Worm (Caenorhabditis elegans): ENCODE results near the gene henn-1.

Gene henn-1

ce11 chrIII:8262599-8262998, 30.1 kb downstream of the henn-1 start:
- TF ChIP-seq pqm-1 (tag; optimal IDR thresholded peaks at IDR 0.05) (no peak), sea-2 (GFP tag; optimal IDR thresholded peaks at IDR 0.05) (no peak), ceh-28 (tag; optimal IDR thresholded peaks at IDR 0.05) (no peak), nhr-25 (tag; optimal IDR thresholded peaks at IDR 0.05) (no peak), lin-15B (tag; optimal IDR thresholded peaks at IDR 0.05) (no peak), snpc-4 (tag; optimal IDR thresholded peaks at IDR 0.05) (no peak), ZK546.5 (tag; optimal IDR thresholded peaks at IDR 0.05) (no peak), zag-1 (tag; optimal IDR thresholded peaks at IDR 0.05) (no peak), elt-1 (tag; optimal IDR thresholded peaks at IDR 0.05) (no peak), skn-1 (tag; optimal IDR thresholded peaks at IDR 0.05) (no peak), nhr-43 (tag; optimal IDR thresholded peaks at IDR 0.05; ENCODE audit: poor library complexity, severe bottlenecking) (no peak), nhr-11 (tag; optimal IDR thresholded peaks at IDR 0.05) (no peak), nfya-1 (tag; optimal IDR thresholded peaks at IDR 0.05; ENCODE audit: insufficient read depth) (no peak), daf-12 (tag; optimal IDR thresholded peaks at IDR 0.05) (no peak), lsy-12 (tag; optimal IDR thresholded peaks at IDR 0.05) (no peak), unc-39 (tag; optimal IDR thresholded peaks at IDR 0.05) (no peak), jun-1 (tag; optimal IDR thresholded peaks at IDR 0.05) (no peak), aly-2 (tag; optimal IDR thresholded peaks at IDR 0.05) (no peak), nhr-76 (tag; optimal IDR thresholded peaks at IDR 0.05) (no peak), ceh-82 (tag; optimal IDR thresholded peaks at IDR 0.05) (no peak)

- TF ChIP-seq fkh-10 (GFP tag; optimal IDR thresholded peaks at IDR 0.05) (no peak), nhr-76 (tag; optimal IDR thresholded peaks at IDR 0.05) (no peak), nhr-25 (tag; optimal IDR thresholded peaks at IDR 0.05) (peak; percentile 78), nhr-11 (tag; optimal IDR thresholded peaks at IDR 0.05) (no peak), elt-3 (tag; optimal IDR thresholded peaks at IDR 0.05) (peak in 1 of 3 experiments; percentile 90)
These were observed 30.9 kb downstream of the henn-1 start, which contains the start of gene col-91 for ce11 chrIII:8263377-8263776. TSS of gene col-91 (minus strand) at chrIII:8263664.

- TF ChIP-seq zag-1 (tag; optimal IDR thresholded peaks at IDR 0.05) (no peak), tbx-2 (tag; optimal IDR thresholded peaks at IDR 0.05) (no peak), mml-1 (tag; optimal IDR thresholded peaks at IDR 0.05) (no peak), daf-12 (tag; optimal IDR thresholded peaks at IDR 0.05) (no peak), ceh-16 (tag; optimal IDR thresholded peaks at IDR 0.05) (no peak), aly-2 (tag; optimal IDR thresholded peaks at IDR 0.05) (no peak), lin-15B (tag; optimal IDR thresholded peaks at IDR 0.05) (peak; percentile 51), nfya-1 (tag; optimal IDR thresholded peaks at IDR 0.05; ENCODE audit: insufficient read depth) (peak; percentile 3), ceh-82 (tag; optimal IDR thresholded peaks at IDR 0.05) (no peak), egl-27 (tag; optimal IDR thresholded peaks at IDR 0.05) (no peak), nhr-43 (tag; optimal IDR thresholded peaks at IDR 0.05; ENCODE audit: poor library complexity, severe bottlenecking) (no peak), nhr-67 (tag; optimal IDR thresholded peaks at IDR 0.05) (no peak), pha-4 (tag; optimal IDR thresholded peaks at IDR 0.05) (no peak), sea-2 (GFP tag; optimal IDR thresholded peaks at IDR 0.05) (no peak)
These were observed 33.3 kb downstream of the henn-1 start, which contains the start of gene mrps-9 for ce11 chrIII:8265753-8266152. TSS of gene mrps-9 (plus strand) at chrIII:8266062.

ce11 chrIII:8268296-8268695, 35.8 kb downstream of the henn-1 start, which contains the start of the genes F09G8.7 and crn-7:
TSS of gene F09G8.7 (minus strand) at chrIII:8268355.
TSS of gene crn-7 (plus strand) at chrIII:8268531.
- TF ChIP-seq nhr-23 (tag; optimal IDR thresholded peaks at IDR 0.05): peak; percentile 42
- no peak for TF ChIP-seq nhr-67 (tag; optimal IDR thresholded peaks at IDR 0.05)
- TF ChIP-seq sea-2 (GFP tag; optimal IDR thresholded peaks at IDR 0.05): no peak
- TF ChIP-seq nhr-25 (tag; optimal IDR thresholded peaks at IDR 0.05): peak; percentile 9
- TF ChIP-seq ceh-9 (tag; optimal IDR thresholded peaks at IDR 0.05): no peak
- no peak for TF ChIP-seq ceh-16 (tag; optimal IDR thresholded peaks at IDR 0.05)
- TF ChIP-seq zag-1 (tag; optimal IDR thresholded peaks at IDR 0.05): no peak
- no peak for TF ChIP-seq nhr-12 (tag; optimal IDR thresholded peaks at IDR 0.05)
- no peak for TF ChIP-seq elt-3 (tag; optimal IDR thresholded peaks at IDR 0.05)
- TF ChIP-seq nhr-76 (tag; optimal IDR thresholded peaks at IDR 0.05): no peak
- TF ChIP-seq nhr-28 (tag; optimal IDR thresholded peaks at IDR 0.05): no peak
- TF ChIP-seq lin-39 (tag; optimal IDR thresholded peaks at IDR 0.05): no peak
- no peak for TF ChIP-seq mml-1 (tag; optimal IDR thresholded peaks at IDR 0.05)
- no peak for TF ChIP-seq fos-1 (tag; optimal IDR thresholded peaks at IDR 0.05)
- no peak for TF ChIP-seq ceh-82 (tag; optimal IDR thresholded peaks at IDR 0.05)
- peak; percentile 61 for TF ChIP-seq pha-4 (tag; optimal IDR thresholded peaks at IDR 0.05)
- TF ChIP-seq elt-1 (tag; optimal IDR thresholded peaks at IDR 0.05): no peak
- no peak for TF ChIP-seq ama-1 (optimal IDR thresholded peaks at IDR 0.05)
- no peak for TF ChIP-seq ztf-4 (tag; optimal IDR thresholded peaks at IDR 0.05)
- TF ChIP-seq fkh-2 (tag; optimal IDR thresholded peaks at IDR 0.05): no peak
- peak; percentile 71 for TF ChIP-seq lin-15B (tag; optimal IDR thresholded peaks at IDR 0.05)
- no peak for TF ChIP-seq elt-2 (tag; optimal IDR thresholded peaks at IDR 0.05)
- TF ChIP-seq snpc-4 (tag; optimal IDR thresholded peaks at IDR 0.05): peak; percentile 26
- TF ChIP-seq skn-1 (tag; optimal IDR thresholded peaks at IDR 0.05): no peak
- TF ChIP-seq daf-12 (tag; optimal IDR thresholded peaks at IDR 0.05): no peak
- no peak for TF ChIP-seq lsy-12 (tag; optimal IDR thresholded peaks at IDR 0.05)
- no peak for TF ChIP-seq nhr-11 (tag; optimal IDR thresholded peaks at IDR 0.05)
- TF ChIP-seq egl-27 (tag; optimal IDR thresholded peaks at IDR 0.05): no peak
- TF ChIP-seq ceh-28 (tag; optimal IDR thresholded peaks at IDR 0.05): no peak
- no peak for TF ChIP-seq R02D3.7 (tag; optimal IDR thresholded peaks at IDR 0.05)
- TF ChIP-seq ZK546.5 (tag; optimal IDR thresholded peaks at IDR 0.05): no peak
- no peak for TF ChIP-seq eor-1 (tag; optimal IDR thresholded peaks at IDR 0.05)
- TF ChIP-seq nfya-1 (tag; optimal IDR thresholded peaks at IDR 0.05; ENCODE audit: insufficient read depth): peak; percentile 51
- no peak for TF ChIP-seq unc-62 (GFP tag; optimal IDR thresholded peaks at IDR 0.05)
- TF ChIP-seq unc-39 (tag; optimal IDR thresholded peaks at IDR 0.05): no peak
- no peak for TF ChIP-seq hmg-11 (tag; optimal IDR thresholded peaks at IDR 0.05)
- TF ChIP-seq egl-5 (tag; optimal IDR thresholded peaks at IDR 0.05): no peak
- TF ChIP-seq nhr-43 (tag; optimal IDR thresholded peaks at IDR 0.05; ENCODE audit: poor library complexity, severe bottlenecking): no peak

Measured in whole organism, L3 larva.